Worm (Caenorhabditis elegans): ENCODE results near the gene Y24F12A.1.

Gene Y24F12A.1

ce11 chrIV:11601721-11602405 lies 3.2 kb upstream of the Y24F12A.1 start (continued):
- no peak for TF ChIP-seq efl-3 (GFP tag; optimal IDR thresholded peaks at IDR 0.05)
- peak; percentile 80 for TF ChIP-seq rnt-1 (tag; optimal IDR thresholded peaks at IDR 0.05)
- TF ChIP-seq lir-3 (tag; optimal IDR thresholded peaks at IDR 0.05; ENCODE audit: poor library complexity), result no peak
- TF ChIP-seq snu-23 (GFP tag; optimal IDR thresholded peaks at IDR 0.05), result peak; percentile 82

DNA sequence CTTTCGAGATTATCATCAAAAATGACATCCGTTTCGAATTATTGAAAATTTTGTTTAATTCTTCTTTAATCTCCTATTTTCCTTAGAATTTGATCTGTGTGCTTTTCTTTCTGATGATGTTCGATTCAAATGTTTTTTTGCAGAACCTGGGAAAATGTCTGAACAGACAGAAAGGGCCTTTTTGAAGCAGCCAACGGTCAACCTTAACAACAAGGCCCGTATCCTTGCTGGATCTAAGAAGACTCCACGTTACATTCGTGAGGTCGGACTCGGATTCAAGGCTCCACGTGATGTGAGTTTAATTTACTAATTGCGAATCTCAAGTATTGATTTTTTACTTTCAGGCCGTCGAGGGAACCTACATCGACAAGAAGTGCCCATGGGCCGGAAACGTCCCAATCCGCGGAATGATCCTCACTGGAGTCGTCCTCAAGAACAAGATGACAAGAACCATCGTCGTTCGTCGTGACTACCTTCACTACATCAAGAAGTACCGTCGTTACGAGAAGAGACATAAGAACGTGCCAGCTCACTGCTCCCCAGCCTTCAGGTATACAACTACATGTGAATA lies 2.5 kb upstream of the Y24F12A.1 start, which contains the start of gene rps-11:
Gene rps-11, plus strand, starts transcription at position 144 of the 571 bp plus-strand sequence.
- TF ChIP-seq efl-1 (optimal IDR thresholded peaks at IDR 0.05) (no peak), efl-1 (GFP tag; optimal IDR thresholded peaks at IDR 0.05 in 1 of 2) (peak in 1 of 2 experiments; percentile 91), nhr-11 (tag; optimal IDR thresholded peaks at IDR 0.05) (no peak), zag-1 (tag; optimal IDR thresholded peaks at IDR 0.05) (no peak), irx-1 (tag; optimal IDR thresholded peaks at IDR 0.05) (no peak)

DNA sequence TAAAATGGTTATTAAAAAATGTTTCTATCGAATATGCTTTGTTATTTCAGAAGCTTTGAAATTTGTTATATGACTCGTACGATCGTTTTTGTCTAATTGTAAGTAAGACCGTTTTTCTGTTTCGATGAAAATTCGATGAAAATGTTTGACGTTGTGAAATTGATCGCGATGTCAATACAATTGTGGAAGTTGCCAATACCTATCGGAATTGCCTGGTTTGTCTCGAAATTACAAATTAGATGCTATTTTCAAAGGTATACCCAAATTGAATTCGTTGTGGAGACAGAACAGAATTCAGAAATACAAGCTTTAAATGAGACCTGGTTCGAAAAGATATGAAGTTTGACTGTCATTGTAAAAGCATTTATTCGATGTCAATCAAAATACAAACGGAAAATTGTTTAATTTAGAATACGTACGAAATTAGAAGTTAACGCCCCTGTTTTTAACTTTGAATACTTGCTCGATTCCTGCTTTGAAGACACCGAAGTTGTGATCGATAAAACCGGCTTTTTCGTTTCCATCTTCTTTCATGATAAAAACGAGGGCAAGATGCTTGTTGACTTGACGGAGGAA lies 1.7 kb upstream of the Y24F12A.1 start:
- TF ChIP-seq snu-23 (GFP tag; optimal IDR thresholded peaks at IDR 0.05), result no peak
- TF ChIP-seq lsy-2 (tag; optimal IDR thresholded peaks at IDR 0.05), result peak in 1 of 2 experiments; percentile 22
- no peak for TF ChIP-seq xbp-1 (tag; optimal IDR thresholded peaks at IDR 0.05)
- TF ChIP-seq sptf-1 (tag; optimal IDR thresholded peaks at IDR 0.05), result no peak
- no peak for TF ChIP-seq lin-39 (tag; optimal IDR thresholded peaks at IDR 0.05)
- TF ChIP-seq ama-1 (optimal IDR thresholded peaks at IDR 0.05), result peak; percentile 13
- TF ChIP-seq nhr-85 (tag), result peak; percentile 1
- no peak for TF ChIP-seq hlh-4 (tag; optimal IDR thresholded peaks at IDR 0.05)
- TF ChIP-seq swsn-7 (tag; optimal IDR thresholded peaks at IDR 0.05), result no peak

- TF ChIP-seq ets-5 (GFP tag; IDR thresholded peaks at IDR 0.05) (0 out of 2 replicates have a peak, but pooled peaks have one; percentile 56), mab-9 (GFP tag; IDR thresholded peaks at IDR 0.05) (0 out of 2 replicates have a peak, but pooled peaks have one; percentile 12)
These were observed 11.5 kb downstream of the Y24F12A.1 start for ce11 chrIV:11616543-11616942.

DNA sequence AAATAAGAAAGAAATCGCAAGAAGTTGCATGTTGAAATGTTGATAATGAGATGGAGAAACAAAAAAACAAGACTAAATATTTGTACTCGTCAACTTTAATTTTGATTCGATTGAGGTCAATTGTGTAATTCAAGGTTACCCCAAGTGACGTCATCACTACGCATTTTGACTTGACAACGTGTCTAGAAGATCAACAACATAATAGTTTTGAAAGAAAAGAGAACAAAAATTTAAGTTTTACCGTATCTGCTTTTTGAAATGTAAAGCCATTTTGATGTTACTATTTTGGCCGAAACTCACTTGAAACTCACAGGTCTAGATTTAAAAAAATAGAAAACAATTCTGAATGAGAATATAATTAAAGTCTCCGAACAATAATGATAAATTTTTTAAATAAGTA lies 15.9 kb downstream of the Y24F12A.1 start, which contains the start of gene dsl-5:
Gene dsl-5, minus strand, starts transcription at position 101 of the 400 bp plus-strand sequence.
- TF ChIP-seq aha-1 (tag; optimal IDR thresholded peaks at IDR 0.05) (no peak), hpl-2 (GFP tag; optimal IDR thresholded peaks at IDR 0.05) (no peak), ztf-11 (tag; optimal IDR thresholded peaks at IDR 0.05) (no peak), ztf-4 (tag; optimal IDR thresholded peaks at IDR 0.05) (no peak), nhr-85 (tag) (peak; percentile 61), unc-30 (tag; optimal IDR thresholded peaks at IDR 0.05) (no peak), C04F5.9 (tag; optimal IDR thresholded peaks at IDR 0.05) (no peak)

DNA sequence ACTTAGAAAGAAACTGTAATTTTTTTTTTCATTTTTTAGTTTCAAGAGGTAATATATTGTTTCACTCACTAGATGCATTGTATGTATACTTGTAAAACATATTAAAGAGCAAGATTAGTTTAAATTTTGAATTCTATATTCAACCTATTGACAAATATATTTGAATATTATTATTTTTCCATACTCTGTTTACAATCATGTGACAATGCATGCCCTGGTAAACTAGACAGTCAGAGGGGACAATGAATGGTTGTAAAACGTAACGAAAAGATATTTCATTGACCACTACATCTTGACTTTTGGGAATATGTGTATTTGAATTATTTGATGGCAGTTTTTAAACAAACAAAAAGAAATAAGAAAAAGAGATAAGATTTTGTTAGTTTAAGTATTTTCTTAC lies 17.3 kb downstream of the Y24F12A.1 start:
- TF ChIP-seq mab-9 (GFP tag; IDR thresholded peaks at IDR 0.05), result no peak
- no peak for TF ChIP-seq nhr-76 (tag; optimal IDR thresholded peaks at IDR 0.05)
- no peak for TF ChIP-seq egl-27 (tag; optimal IDR thresholded peaks at IDR 0.05)
- TF ChIP-seq C34B4.2 (tag; optimal IDR thresholded peaks at IDR 0.05), result no peak
- TF ChIP-seq tlp-1 (tag; optimal IDR thresholded peaks at IDR 0.05), result no peak
- TF ChIP-seq nhr-11 (tag; optimal IDR thresholded peaks at IDR 0.05), result no peak
- TF ChIP-seq unc-130 (tag; optimal IDR thresholded peaks at IDR 0.05), result no peak
- TF ChIP-seq nhr-19 (GFP tag; conservative IDR thresholded peaks at IDR 0.05), result no peak
- TF ChIP-seq ztf-11 (tag; optimal IDR thresholded peaks at IDR 0.05), result no peak
- no peak for TF ChIP-seq lin-35 (GFP tag; optimal IDR thresholded peaks at IDR 0.05)
- no peak for TF ChIP-seq fos-1 (tag; optimal IDR thresholded peaks at IDR 0.05)
- TF ChIP-seq nhr-28 (tag; optimal IDR thresholded peaks at IDR 0.05), result no peak
